Worm (Caenorhabditis elegans): ENCODE results near the gene T28A11.16.

T28A11.16 gene

DNA sequence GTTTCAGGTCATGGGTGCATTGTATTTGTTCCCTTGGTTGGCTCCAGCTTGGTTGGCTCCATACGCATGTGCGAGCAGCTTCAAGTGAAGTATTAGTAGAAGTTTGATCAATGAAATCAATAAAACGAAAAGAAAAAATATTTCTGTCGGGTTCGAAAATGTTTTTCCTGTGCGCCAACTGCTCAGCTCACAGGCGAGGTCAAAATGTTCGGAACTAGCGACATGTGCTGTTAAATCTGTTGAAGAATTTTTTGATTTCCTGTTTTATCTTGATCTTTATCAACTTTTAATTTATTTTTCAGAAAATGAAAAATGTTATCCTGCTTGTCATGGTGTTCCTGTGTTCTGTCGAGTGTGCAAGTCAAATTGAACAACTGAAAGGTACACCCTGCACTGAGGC lies 22.5 kb upstream of the T28A11.16 start, which contains the start of gene T28A11.25:
TSS of gene T28A11.25 (plus strand) at position 301 of the 400 bp plus-strand sequence.
- TF ChIP-seq tlf-1 (GFP tag; optimal IDR thresholded peaks at IDR 0.05) (no peak), F57A8.1 (GFP tag; optimal IDR thresholded peaks at IDR 0.05) (no peak), nfya-1 (tag; optimal IDR thresholded peaks at IDR 0.05; ENCODE audit: borderline replicate concordance, insufficient read depth) (no peak), let-607 (tag; optimal IDR thresholded peaks at IDR 0.05) (no peak), nfya-2 (GFP tag; IDR thresholded peaks at IDR 0.05) (no peak), ekl-4 (GFP tag; IDR thresholded peaks at IDR 0.05) (no peak), egl-18 (GFP tag; IDR thresholded peaks at IDR 0.05) (no peak), Y95B8A.8 (GFP tag; IDR thresholded peaks at IDR 0.05) (no peak), madf-3 (GFP tag; IDR thresholded peaks at IDR 0.05) (0 out of 2 replicates have a peak, but pooled peaks have one; percentile 28)

DNA sequence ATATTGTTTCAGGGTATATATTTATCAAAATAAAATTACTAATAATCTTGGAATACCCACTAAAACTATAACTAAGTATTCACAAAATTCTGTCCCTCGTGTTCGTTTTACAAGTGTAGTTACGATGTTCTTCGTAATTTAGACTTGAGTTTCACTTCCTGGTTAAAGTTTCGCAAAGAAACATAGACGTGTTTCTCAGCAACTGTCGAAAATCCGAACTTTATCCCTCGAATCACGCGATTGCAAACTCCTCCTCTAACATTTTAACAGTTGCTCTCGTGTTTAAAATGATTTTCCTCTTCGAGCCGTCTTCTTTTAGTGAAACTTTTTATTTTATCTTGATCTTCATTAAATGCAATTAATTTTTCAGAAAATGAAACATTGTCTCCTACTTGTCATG lies 21.0 kb upstream of the T28A11.16 start, which contains the start of gene T28A11.2:
TSS of gene T28A11.2 (plus strand) at position 371 of the 400 bp plus-strand sequence.
- TF ChIP-seq nhr-27 (tag; optimal IDR thresholded peaks at IDR 0.05) (no peak), madf-3 (GFP tag; IDR thresholded peaks at IDR 0.05) (no peak), F37B4.10 (GFP tag; IDR thresholded peaks at IDR 0.05) (no peak), atf-7 (tag; optimal IDR thresholded peaks at IDR 0.05) (no peak), F57C9.4 (tag; optimal IDR thresholded peaks at IDR 0.05) (no peak), gei-17 (GFP tag; optimal IDR thresholded peaks at IDR 0.05) (no peak), mes-4 (tag; optimal IDR thresholded peaks at IDR 0.05) (no peak), T26A5.8 (tag; optimal IDR thresholded peaks at IDR 0.05) (no peak), Y53F4B.3 (GFP tag; IDR thresholded peaks at IDR 0.05) (no peak), nhr-179 (tag; optimal IDR thresholded peaks at IDR 0.05) (no peak), F55B11.4 (tag; optimal IDR thresholded peaks at IDR 0.05; ENCODE audit: borderline replicate concordance, insufficient read depth) (no peak), nhr-120 (GFP tag; IDR thresholded peaks at IDR 0.05) (no peak)

DNA sequence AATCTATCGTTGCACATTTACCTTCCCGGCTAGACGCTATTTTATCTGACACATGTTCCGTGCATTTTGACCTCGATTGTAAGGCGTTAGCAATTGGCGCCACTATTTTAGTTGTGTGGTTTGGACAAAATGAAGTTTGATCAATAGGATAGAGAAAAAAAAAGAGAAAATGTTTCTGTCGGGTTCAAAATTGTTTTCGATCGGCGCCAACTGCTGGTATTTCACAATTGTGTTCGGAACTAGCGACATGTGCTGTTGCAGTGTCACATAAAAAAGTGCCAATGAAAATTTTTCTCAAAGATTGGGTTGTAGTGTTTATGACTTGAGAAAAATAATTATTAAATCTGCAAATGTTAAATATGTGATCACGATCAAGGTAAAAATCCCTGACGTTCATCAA lies 20.1 kb upstream of the T28A11.16 start:
- no peak for TF ChIP-seq ama-1 (optimal IDR thresholded peaks at IDR 0.05)
- no peak for TF ChIP-seq ama-1 (GFP tag; optimal IDR thresholded peaks at IDR 0.05)
- no peak for TF ChIP-seq attf-5 (GFP tag; optimal IDR thresholded peaks at IDR 0.05)
- no peak for TF ChIP-seq Y67H2A.10 (GFP tag; conservative IDR thresholded peaks at IDR 0.05)

DNA sequence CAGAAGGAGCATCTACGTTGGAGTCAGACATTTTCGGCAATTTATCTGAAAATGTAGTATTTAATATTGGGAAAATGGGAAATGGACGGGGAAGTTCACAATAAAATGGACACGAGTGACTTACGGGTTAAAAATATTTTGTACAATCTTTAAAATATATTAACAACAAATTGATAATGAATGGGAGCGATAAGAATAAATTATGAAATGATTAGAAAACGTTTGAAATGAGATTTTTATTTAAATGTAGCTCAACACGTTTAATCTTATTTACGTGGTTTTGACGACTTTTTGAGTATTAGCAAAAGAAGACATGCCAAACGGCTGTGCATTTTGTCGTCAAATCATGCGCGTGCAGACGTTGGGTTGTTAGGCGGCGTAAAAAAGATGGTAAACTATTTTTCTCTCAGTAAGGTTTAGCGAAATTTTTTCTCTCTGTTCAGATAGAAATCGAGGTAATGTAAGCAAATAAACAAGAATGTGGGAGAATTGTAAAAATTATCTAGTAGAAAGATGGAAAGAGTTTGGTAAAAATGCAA lies 19.2 kb upstream of the T28A11.16 start, which contains the start of gene fbxa-64:
TSS of gene fbxa-64 (minus strand) at position 51 of the 539 bp plus-strand sequence.
- TF ChIP-seq Y56A3A.18 (GFP tag; IDR thresholded peaks at IDR 0.05) (no peak), lir-1 (GFP tag; conservative IDR thresholded peaks at IDR 0.05) (no peak), snpc-3.4 (tag; optimal IDR thresholded peaks at IDR 0.05) (no peak), mcd-1 (GFP tag; IDR thresholded peaks at IDR 0.05) (no peak), attf-5 (GFP tag; optimal IDR thresholded peaks at IDR 0.05) (no peak), ceh-40 (GFP tag; IDR thresholded peaks at IDR 0.05) (no peak), pha-4 (tag; optimal IDR thresholded peaks at IDR 0.05) (no peak), dpff-1 (tag; optimal IDR thresholded peaks at IDR 0.05) (no peak), ama-1 (optimal IDR thresholded peaks at IDR 0.05) (no peak), ama-1 (GFP tag; optimal IDR thresholded peaks at IDR 0.05) (no peak), madf-3 (GFP tag; IDR thresholded peaks at IDR 0.05) (no peak), nfya-2 (GFP tag; IDR thresholded peaks at IDR 0.05) (no peak), nfyb-1 (GFP tag; IDR thresholded peaks at IDR 0.05) (no peak), hmg-1.2 (GFP tag; IDR thresholded peaks at IDR 0.05) (no peak), hrde-1 (tag; optimal IDR thresholded peaks at IDR 0.05; ENCODE audit: borderline replicate concordance) (no peak), snpc-1.1 (tag; optimal IDR thresholded peaks at IDR 0.05; ENCODE audit: insufficient read depth) (no peak)
